Worm (Caenorhabditis elegans) whole organism, L4/young adult: ENCODE results near the gene tebp-2.

Experiments
- W03F9.2 ChIP-seq: fragments of 150-350 bp; optimal IDR thresholded peaks from 2 replicates; lab custom pipeline; 2014; ENCODE audit warnings: missing biosample characterization, missing genetic modification characterization
- dao-5 ChIP-seq: sonication (generic microtip); optimal IDR thresholded peaks from 2 replicates; lab custom pipeline; 2016; ENCODE audit warnings: missing genotype, missing genetic modification characterization, moderate library complexity, missing compliant biosample characterization
- him-1 ChIP-seq: sonication (generic microtip); optimal IDR thresholded peaks from 2 replicates; lab custom pipeline; 2016; ENCODE audit warnings: missing genotype, missing genetic modification reagents, missing genetic modification characterization, missing compliant biosample characterization

The tebp-2 gene

ce11 chrIV:5534596-5534995 is 6.8 kb upstream of the tebp-2 start:
- TF ChIP-seq W03F9.2 (tag; lab: Kevin White, UChicago): no peak
- TF ChIP-seq him-1: no peak
- no peak for TF ChIP-seq dao-5

- TF ChIP-seq W03F9.2 (tag; lab: Kevin White, UChicago) (no peak), him-1 (no peak), dao-5 (no peak)
Observed at ce11 chrIV:5535780-5536179, 5.6 kb upstream of the tebp-2 start.

ce11 chrIV:5537813-5538538 is 3.5 kb upstream of the tebp-2 start, which contains the start of the genes fem-1 and drp-1:
Gene fem-1 (minus strand): TSS chrIV:5537962.
Gene drp-1 (plus strand): TSS chrIV:5538488.
- TF ChIP-seq W03F9.2 (tag; lab: Kevin White, UChicago): no peak
- no peak for TF ChIP-seq dao-5
- no peak for TF ChIP-seq him-1

ce11 chrIV:5544609-5545214 is 3.3 kb downstream of the tebp-2 start, which contains the start of gene cec-6:
Gene cec-6 (plus strand): TSS chrIV:5544860.
- TF ChIP-seq dao-5: no peak
- no peak for TF ChIP-seq him-1
- no peak for TF ChIP-seq W03F9.2 (tag; lab: Kevin White, UChicago)

- peak; percentile 31 for TF ChIP-seq W03F9.2 (tag; lab: Kevin White, UChicago)
- TF ChIP-seq dao-5: no peak
Observed at ce11 chrIV:5548843-5549242, 7.4 kb downstream of the tebp-2 start.

- TF ChIP-seq W03F9.2 (tag; lab: Kevin White, UChicago) (no peak), dao-5 (no peak), him-1 (no peak)
Observed at ce11 chrIV:5550676-5551184, 9.3 kb downstream of the tebp-2 start, which contains the start of gene ari-2. Gene ari-2 (plus strand): TSS chrIV:5551134.

ce11 chrIV:5554168-5554567 is 12.7 kb downstream of the tebp-2 start:
- TF ChIP-seq him-1: no peak
- no peak for TF ChIP-seq W03F9.2 (tag; lab: Kevin White, UChicago)
- TF ChIP-seq dao-5: no peak

ce11 chrIV:5561059-5561458 is 19.6 kb downstream of the tebp-2 start:
- TF ChIP-seq W03F9.2 (tag; lab: Kevin White, UChicago) (no peak), him-1 (no peak), dao-5 (no peak)

ce11 chrIV:5561497-5562155 is 20.2 kb downstream of the tebp-2 start:
- no peak for TF ChIP-seq him-1
- no peak for TF ChIP-seq dao-5
- no peak for TF ChIP-seq W03F9.2 (tag; lab: Kevin White, UChicago)

- TF ChIP-seq dao-5: no peak
Observed at ce11 chrIV:5563280-5563679, 21.9 kb downstream of the tebp-2 start.

ce11 chrIV:5564293-5564692 is 22.9 kb downstream of the tebp-2 start:
- TF ChIP-seq W03F9.2 (tag; lab: Kevin White, UChicago) (no peak), dao-5 (no peak), him-1 (no peak)

- no peak for TF ChIP-seq dao-5
- no peak for TF ChIP-seq W03F9.2 (tag; lab: Kevin White, UChicago)
- no peak for TF ChIP-seq him-1
Observed at ce11 chrIV:5565105-5565504, 23.7 kb downstream of the tebp-2 start.

- TF ChIP-seq him-1 (no peak), dao-5 (no peak), W03F9.2 (tag; lab: Kevin White, UChicago) (no peak)
Observed at ce11 chrIV:5572693-5573092, 31.3 kb downstream of the tebp-2 start.

- TF ChIP-seq dao-5 (no peak), W03F9.2 (tag; lab: Kevin White, UChicago) (no peak), him-1 (no peak)
Observed at ce11 chrIV:5574033-5574432, 32.6 kb downstream of the tebp-2 start, which contains the start of gene T12E12.6. Gene T12E12.6 (minus strand): TSS chrIV:5574133.
